Worm (Caenorhabditis elegans) whole organism, L1 larva: ENCODE results near the gene F57G9.3.

ENCODE experiments used
- C16A3.4 ChIP-seq: fragments of 150-350 bp; optimal IDR thresholded peaks from 2 replicates; lab custom pipeline; 2014; ENCODE audit warnings: missing biosample characterization, missing genetic modification characterization
- C34B4.2 ChIP-seq: sonication (generic microtip); optimal IDR thresholded peaks from 2 replicates; lab custom pipeline; 2017; ENCODE audit warnings: mild to moderate bottlenecking, missing genetic modification characterization, missing compliant biosample characterization
- Y116A8C.19 ChIP-seq: sonication (generic microtip); optimal IDR thresholded peaks from 2 replicates; lab custom pipeline; 2016; ENCODE audit warnings: missing compliant biosample characterization, missing genetic modification characterization, borderline replicate concordance
- aha-1 ChIP-seq: fragments of 150-350 bp; optimal IDR thresholded peaks from 2 replicates; lab custom pipeline; 2014; ENCODE audit warnings: missing biosample characterization, missing genetic modification characterization
- alr-1 ChIP-seq: fragments of 200-800 bp; sonication (Bioruptor generic); optimal IDR thresholded peaks from 2 replicates; lab custom pipeline; 2018; ENCODE audit warnings: borderline replicate concordance, mild to moderate bottlenecking, missing genetic modification characterization, missing compliant biosample characterization
- aly-2 ChIP-seq: fragments of 150-350 bp; optimal IDR thresholded peaks from 2 replicates; lab custom pipeline; 2014; ENCODE audit warnings: missing biosample characterization, missing genetic modification characterization
- ama-1 ChIP-seq: fragments of 150-350 bp; optimal IDR thresholded peaks from 2 replicates; lab custom pipeline; 2014
- ceh-63 ChIP-seq: fragments of 200-800 bp; sonication (Bioruptor generic); optimal IDR thresholded peaks from 2 replicates; lab custom pipeline; 2018; ENCODE audit warnings: mild to moderate bottlenecking, missing genetic modification characterization, missing compliant biosample characterization
- ces-1 ChIP-seq: fragments of 150-350 bp; optimal IDR thresholded peaks from 2 replicates; lab custom pipeline; 2014; ENCODE audit warnings: missing biosample characterization, missing genetic modification reagents, missing genetic modification characterization
- dsc-1 ChIP-seq: sonication (generic microtip); optimal IDR thresholded peaks from 2 replicates; lab custom pipeline; 2016; ENCODE audit warnings: mild to moderate bottlenecking, missing genetic modification characterization, missing compliant biosample characterization
- efl-1 ChIP-seq, 4 experiments: fragments of 150-350 bp; optimal IDR thresholded peaks in 3 of 4; peaks in 1 of 4; 1 replicate in 1 of 4; 2 replicates in 3 of 4; lab custom pipeline; 2014; ENCODE audit warnings: missing biosample characterization in 2 of 4, missing genetic modification characterization in 2 of 4, missing genetic modification reagents in 2 of 4
- efl-3 ChIP-seq: fragments of 200-800 bp; sonication (Bioruptor generic); optimal IDR thresholded peaks from 2 replicates; lab custom pipeline; 2018; ENCODE audit warnings: mild to moderate bottlenecking, missing genetic modification characterization, missing compliant biosample characterization
- elt-2 ChIP-seq: sonication (generic microtip); optimal IDR thresholded peaks from 2 replicates; lab custom pipeline; 2016; ENCODE audit warnings: missing genetic modification characterization, mild to moderate bottlenecking, inconsistent platforms, missing compliant biosample characterization, missing genetic modification reagents
- fkh-10 ChIP-seq: sonication (generic microtip); optimal IDR thresholded peaks from 2 replicates; lab custom pipeline; 2017; ENCODE audit warnings: missing biosample characterization, missing genetic modification reagents, missing genetic modification characterization
- fkh-4 ChIP-seq: sonication (generic microtip); optimal IDR thresholded peaks from 2 replicates; lab custom pipeline; 2016; ENCODE audit warnings: missing compliant biosample characterization, missing genetic modification characterization, borderline replicate concordance
- fkh-8 ChIP-seq: sonication (generic microtip); optimal IDR thresholded peaks from 2 replicates; lab custom pipeline; 2016; ENCODE audit warnings: mild to moderate bottlenecking, missing genetic modification characterization, missing compliant biosample characterization
- grh-1 ChIP-seq: fragments of 200-800 bp; sonication (Bioruptor generic); IDR thresholded peaks from 2 replicates; pipeline ENCODE4 v1.3.6; 2022; ENCODE audit warnings: missing genetic modification reagents, missing genetic modification characterization, missing compliant biosample characterization
- hlh-17 ChIP-seq: fragments of 200-800 bp; sonication (Bioruptor generic); optimal IDR thresholded peaks from 2 replicates; lab custom pipeline; 2018; ENCODE audit warnings: missing genetic modification characterization, mild to moderate bottlenecking, missing compliant biosample characterization, moderate library complexity, borderline replicate concordance
- hlh-4 ChIP-seq: sonication (generic microtip); optimal IDR thresholded peaks from 2 replicates; lab custom pipeline; 2016; ENCODE audit warnings: mild to moderate bottlenecking, missing genetic modification characterization, missing compliant biosample characterization
- irx-1 ChIP-seq: sonication (generic microtip); optimal IDR thresholded peaks from 2 replicates; lab custom pipeline; 2016; ENCODE audit warnings: missing genetic modification characterization, missing compliant biosample characterization
- isw-1 ChIP-seq: fragments of 200-800 bp; sonication (Bioruptor generic); IDR thresholded peaks from 2 replicates; pipeline ENCODE4 v1.3.6; 2022; ENCODE audit warnings: missing genetic modification characterization, missing compliant biosample characterization
- jun-1 ChIP-seq: fragments of 150-350 bp; optimal IDR thresholded peaks from 2 replicates; lab custom pipeline; 2014; ENCODE audit warnings: missing biosample characterization, missing genetic modification reagents, missing genetic modification characterization
- lin-13 ChIP-seq: fragments of 150-350 bp; optimal IDR thresholded peaks from 2 replicates; lab custom pipeline; 2014; ENCODE audit warnings: missing biosample characterization, missing genetic modification reagents, missing genetic modification characterization
- lin-15B ChIP-seq: fragments of 150-350 bp; sonication (generic microtip); optimal IDR thresholded peaks from 3 replicates; lab custom pipeline; 2014; ENCODE audit warnings: missing biosample characterization, missing genetic modification characterization
- lin-35 ChIP-seq, 2 experiments: fragments of 150-350 bp; optimal IDR thresholded peaks; 2 replicates each; lab custom pipeline; 2014; ENCODE audit warnings: missing biosample characterization in 2 of 2, missing genetic modification characterization in 2 of 2, missing genetic modification reagents in 2 of 2
- lin-39 ChIP-seq: fragments of 150-350 bp; optimal IDR thresholded peaks from 2 replicates; lab custom pipeline; 2014; ENCODE audit warnings: missing biosample characterization, missing genetic modification reagents, missing genetic modification characterization
- lsy-2 ChIP-seq, 2 experiments: fragments of 150-350 bp; optimal IDR thresholded peaks; 2 replicates each; lab custom pipeline; 2014; ENCODE audit warnings: missing biosample characterization in 2 of 2, missing genetic modification characterization in 2 of 2
- mef-2 ChIP-seq: fragments of 150-350 bp; optimal IDR thresholded peaks from 2 replicates; lab custom pipeline; 2014; ENCODE audit warnings: missing biosample characterization, missing genetic modification characterization
- mep-1 ChIP-seq: fragments of 150-350 bp; optimal IDR thresholded peaks from 2 replicates; lab custom pipeline; 2014; ENCODE audit warnings: missing biosample characterization, missing genetic modification characterization
- nhr-12 ChIP-seq: sonication (generic microtip); optimal IDR thresholded peaks from 2 replicates; lab custom pipeline; 2017; ENCODE audit warnings: missing biosample characterization, missing genetic modification characterization
- nhr-237 ChIP-seq: fragments of 150-350 bp; optimal IDR thresholded peaks from 2 replicates; lab custom pipeline; 2014; ENCODE audit warnings: missing biosample characterization, missing genetic modification characterization
- nhr-28 ChIP-seq: fragments of 150-350 bp; optimal IDR thresholded peaks from 2 replicates; lab custom pipeline; 2014; ENCODE audit warnings: missing biosample characterization, missing genetic modification characterization
- nhr-76 ChIP-seq: sonication (generic microtip); optimal IDR thresholded peaks from 2 replicates; lab custom pipeline; 2017; ENCODE audit warnings: missing biosample characterization, missing genetic modification characterization
- nhr-84 ChIP-seq: sonication (generic microtip); optimal IDR thresholded peaks from 2 replicates; lab custom pipeline; 2017; ENCODE audit warnings: missing biosample characterization, missing genetic modification characterization
- pag-3 ChIP-seq: sonication (generic microtip); optimal IDR thresholded peaks from 2 replicates; lab custom pipeline; 2017; ENCODE audit warnings: missing genetic modification characterization, mild to moderate bottlenecking, missing compliant biosample characterization, antibody characterized with exemption, borderline replicate concordance; ENCODE audit not compliant: insufficient read depth
- pqm-1 ChIP-seq: sonication (generic microtip); optimal IDR thresholded peaks from 3 replicates; lab custom pipeline; 2017; ENCODE audit warnings: missing biosample characterization, missing genetic modification characterization
- rnt-1 ChIP-seq: sonication (generic microtip); optimal IDR thresholded peaks from 2 replicates; lab custom pipeline; 2016; ENCODE audit warnings: mild to moderate bottlenecking, missing genetic modification characterization, moderate library complexity, missing compliant biosample characterization
- skn-1 ChIP-seq: fragments of 150-350 bp; optimal IDR thresholded peaks from 2 replicates; lab custom pipeline; 2014; ENCODE audit warnings: missing biosample characterization, missing genetic modification characterization
- snpc-4 ChIP-seq: fragments of 150-350 bp; optimal IDR thresholded peaks from 2 replicates; lab custom pipeline; 2014; ENCODE audit warnings: missing biosample characterization, missing genetic modification characterization
- sptf-1 ChIP-seq: fragments of 150-350 bp; optimal IDR thresholded peaks from 2 replicates; lab custom pipeline; 2014; ENCODE audit warnings: missing biosample characterization, missing genetic modification characterization
- tbx-2 ChIP-seq: sonication (generic microtip); optimal IDR thresholded peaks from 2 replicates; lab custom pipeline; 2016; ENCODE audit warnings: missing genetic modification characterization, missing compliant biosample characterization
- tlp-1 ChIP-seq: fragments of 150-350 bp; optimal IDR thresholded peaks from 2 replicates; lab custom pipeline; 2014; ENCODE audit warnings: missing biosample characterization, missing genetic modification characterization
- unc-30 ChIP-seq: sonication (generic microtip); optimal IDR thresholded peaks from 2 replicates; lab custom pipeline; 2017; ENCODE audit warnings: missing biosample characterization, missing genetic modification characterization
- unc-62 ChIP-seq: fragments of 150-350 bp; optimal IDR thresholded peaks from 2 replicates; lab custom pipeline; 2014; ENCODE audit warnings: missing biosample characterization, missing genetic modification reagents, missing genetic modification characterization
- vab-15 ChIP-seq: sonication (generic microtip); optimal IDR thresholded peaks from 2 replicates; lab custom pipeline; 2017; ENCODE audit warnings: missing genotype, mild to moderate bottlenecking, missing genetic modification characterization, missing compliant biosample characterization
- xbp-1 ChIP-seq: sonication (generic microtip); optimal IDR thresholded peaks from 2 replicates; lab custom pipeline; 2016; ENCODE audit warnings: missing genetic modification characterization, missing compliant biosample characterization
- zag-1 ChIP-seq: fragments of 150-350 bp; optimal IDR thresholded peaks from 2 replicates; lab custom pipeline; 2014; ENCODE audit warnings: missing biosample characterization, missing genetic modification characterization
- zip-4 ChIP-seq: fragments of 200-800 bp; sonication (Bioruptor generic); optimal IDR thresholded peaks from 2 replicates; lab custom pipeline; 2018; ENCODE audit warnings: mild to moderate bottlenecking, missing genetic modification characterization, moderate library complexity, missing compliant biosample characterization
- ztf-4 ChIP-seq: fragments of 150-350 bp; optimal IDR thresholded peaks from 2 replicates; lab custom pipeline; 2014; ENCODE audit warnings: missing biosample characterization, missing genetic modification characterization

The F57G9.3 gene

DNA sequence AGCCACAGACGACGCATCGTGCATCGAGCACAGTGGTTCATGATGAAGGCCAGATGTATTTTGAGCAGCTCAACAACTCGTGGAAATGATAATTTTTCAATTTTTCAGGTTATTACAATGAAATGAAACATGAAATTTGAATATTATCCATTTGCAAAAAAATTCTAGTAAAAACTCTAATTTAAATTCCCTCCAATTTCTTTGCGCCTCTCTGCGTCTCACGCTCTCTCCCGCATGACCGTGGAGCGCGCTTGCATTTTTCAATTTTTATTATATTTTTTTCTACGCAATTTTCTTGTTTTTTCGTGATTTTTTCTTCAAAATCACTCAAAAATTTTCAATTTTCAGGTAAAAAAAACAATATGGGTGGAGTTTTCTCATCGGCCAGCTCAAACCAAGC, 49.4 kb upstream of the F57G9.3 start, which contains the start of gene tag-281 (continued):
- TF ChIP-seq C16A3.4 (tag; lab: Kevin White, UChicago), result peak; percentile 69
- peak; percentile 91 for TF ChIP-seq mep-1 (tag; lab: Kevin White, UChicago)
- peak; percentile 87 for TF ChIP-seq tbx-2 (tag; lab: Kevin White, UChicago)
- peak; percentile 84 for TF ChIP-seq skn-1 (tag; lab: Kevin White, UChicago)
- peak; percentile 97 to 99 for TF ChIP-seq efl-1 (optimal IDR thresholded peaks at IDR 0.05; lab: Kevin White, UChicago)
- peak; percentile 98 to 100 for TF ChIP-seq efl-1 (GFP tag; optimal IDR thresholded peaks at IDR 0.05 in 1 of 2; lab: Kevin White, UChicago)
- TF ChIP-seq ztf-4 (tag; lab: Kevin White, UChicago), result peak; percentile 16
- TF ChIP-seq ces-1 (GFP tag; lab: Kevin White, UChicago), result no peak
- no peak for TF ChIP-seq fkh-4
- TF ChIP-seq nhr-237 (tag; lab: Kevin White, UChicago), result no peak
- TF ChIP-seq rnt-1, result peak; percentile 91
- TF ChIP-seq snpc-4 (tag; lab: Kevin White, UChicago), result peak; percentile 85
- peak; percentile 48 for TF ChIP-seq elt-2 (tag; lab: Kevin White, UChicago)
- TF ChIP-seq aha-1 (tag; lab: Kevin White, UChicago), result peak; percentile 74
- TF ChIP-seq ceh-63 (GFP tag; lab: Kevin White, UChicago), result no peak
- no peak for TF ChIP-seq unc-30
- TF ChIP-seq lin-13 (GFP tag; lab: Kevin White, UChicago), result peak; percentile 86
- TF ChIP-seq pqm-1 (tag; lab: Kevin White, UChicago), result no peak
- TF ChIP-seq nhr-84 (tag; lab: Kevin White, UChicago), result no peak
- TF ChIP-seq nhr-76, result no peak
- TF ChIP-seq tlp-1 (tag; lab: Kevin White, UChicago), result no peak
- TF ChIP-seq hlh-4, result no peak
- peak; percentile 84 for TF ChIP-seq dsc-1
- TF ChIP-seq pag-3 (tag; lab: Kevin White, UChicago), result peak; percentile 3
- peak; percentile 86 for TF ChIP-seq jun-1 (tag; lab: Kevin White, UChicago)
- TF ChIP-seq zip-4 (GFP tag; lab: Kevin White, UChicago), result peak; percentile 42
- peak; percentile 91 to 93 for TF ChIP-seq lsy-2 (tag; optimal IDR thresholded peaks at IDR 0.05; lab: Kevin White, UChicago)
- TF ChIP-seq aly-2 (tag; lab: Kevin White, UChicago), result peak; percentile 56
- peak; percentile 87 for TF ChIP-seq xbp-1 (tag; lab: Kevin White, UChicago)
- peak; percentile 53 for TF ChIP-seq vab-15 (tag; lab: Kevin White, UChicago)
- peak; percentile 86 for TF ChIP-seq grh-1 (GFP tag; lab: Robert Waterston, UW)
- TF ChIP-seq C34B4.2, result no peak
- no peak for TF ChIP-seq nhr-12
- no peak for TF ChIP-seq efl-3 (GFP tag; lab: Kevin White, UChicago)
- TF ChIP-seq irx-1 (tag; lab: Kevin White, UChicago), result peak; percentile 75
- TF ChIP-seq alr-1 (tag; lab: Kevin White, UChicago), result no peak
- peak; percentile 99 for TF ChIP-seq lin-35 (GFP tag; optimal IDR thresholded peaks at IDR 0.05; lab: Kevin White, UChicago)
- TF ChIP-seq ama-1, result no peak
- no peak for TF ChIP-seq Y116A8C.19

DNA sequence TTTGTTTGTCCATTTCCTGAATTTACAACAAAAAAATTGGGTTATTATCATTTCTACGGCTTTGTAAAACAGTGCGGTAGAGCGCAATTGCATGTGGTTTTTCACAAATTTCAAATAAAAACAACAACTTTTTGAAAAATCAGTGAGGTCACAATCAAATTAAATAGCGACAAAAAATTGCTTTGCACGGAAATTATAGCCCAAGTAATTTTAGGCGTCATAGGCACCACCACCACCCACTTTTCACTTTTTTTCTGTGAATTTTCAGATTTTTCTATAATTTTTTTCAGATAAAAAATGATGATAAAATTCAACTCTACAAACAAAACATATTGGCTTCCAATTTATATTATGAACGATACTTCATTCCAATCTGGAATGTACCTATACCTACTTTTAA, 47.3 kb upstream of the F57G9.3 start, which contains the start of gene sre-38:
Gene sre-38 (plus strand): TSS at position 301 of the 400 bp plus-strand sequence.
- TF ChIP-seq sptf-1 (tag; lab: Kevin White, UChicago), result no peak
- no peak for TF ChIP-seq unc-62 (GFP tag; lab: Kevin White, UChicago)
- TF ChIP-seq zag-1 (tag; lab: Kevin White, UChicago), result no peak
- TF ChIP-seq dsc-1, result no peak
- TF ChIP-seq xbp-1 (tag; lab: Kevin White, UChicago), result no peak
- TF ChIP-seq hlh-17, result no peak
- TF ChIP-seq irx-1 (tag; lab: Kevin White, UChicago), result no peak
- no peak for TF ChIP-seq fkh-10 (GFP tag; lab: Kevin White, UChicago)
- no peak for TF ChIP-seq lin-35 (GFP tag; optimal IDR thresholded peaks at IDR 0.05; lab: Kevin White, UChicago)
- TF ChIP-seq isw-1 (GFP tag; lab: Robert Waterston, UW), result no peak
- no peak for TF ChIP-seq snpc-4 (tag; lab: Kevin White, UChicago)
- TF ChIP-seq lin-39, result no peak
- TF ChIP-seq nhr-12, result no peak
- TF ChIP-seq rnt-1, result no peak
- TF ChIP-seq fkh-8 (tag; lab: Kevin White, UChicago), result no peak
- no peak for TF ChIP-seq nhr-28 (tag; lab: Kevin White, UChicago)
- no peak for TF ChIP-seq mef-2 (tag; lab: Kevin White, UChicago)
- TF ChIP-seq efl-3 (GFP tag; lab: Kevin White, UChicago), result no peak
- no peak for TF ChIP-seq lin-15B (tag; lab: Kevin White, UChicago)
